Fruit fly (Drosophila melanogaster): Measurements from ENCODE around the gene ttk.

Gene ttk

dm6 chr3R:31744044-31744652 is 30.5 kb downstream of the ttk start, which contains the start of gene CG1896 (continued):
- TF ChIP-seq Eip93F (GFP tag; optimal IDR thresholded peaks at IDR 0.05) (no peak), CG3032 (tag; optimal IDR thresholded peaks at IDR 0.05) (peak; percentile 40), CG10631 (GFP tag; optimal IDR thresholded peaks at IDR 0.05) (peak; percentile 65), CG6808 (GFP tag; optimal IDR thresholded peaks at IDR 0.05) (no peak), net (GFP tag; optimal IDR thresholded peaks at IDR 0.05) (peak; percentile 73), lz (GFP tag; optimal IDR thresholded peaks at IDR 0.05) (peak; percentile 66), Ets96B (tag; optimal IDR thresholded peaks at IDR 0.05) (peak; percentile 51), fd85E (GFP tag; optimal IDR thresholded peaks at IDR 0.05) (no peak), ss (GFP tag; optimal IDR thresholded peaks at IDR 0.05) (peak in 1 of 2 experiments; percentile 48), fd59A (GFP tag; optimal IDR thresholded peaks at IDR 0.05) (no peak), CG11294 (GFP tag; IDR thresholded peaks at IDR 0.05) (0 out of 2 replicates have a peak, but pooled peaks have one; percentile 26), Smox (GFP tag; optimal IDR thresholded peaks at IDR 0.05) (peak; percentile 65), CG10669 (GFP tag; optimal IDR thresholded peaks at IDR 0.05) (peak; percentile 57), acj6 (GFP tag; optimal IDR thresholded peaks at IDR 0.05) (peak; percentile 75), CG32006 (GFP tag; optimal IDR thresholded peaks at IDR 0.05) (peak; percentile 65), Sox14 (GFP tag; optimal IDR thresholded peaks at IDR 0.05) (peak; percentile 73), CG8119 (GFP tag; IDR thresholded peaks at IDR 0.05) (peak; percentile 50; the same call in 1 of the 3 replicates), Hr39 (GFP tag; optimal IDR thresholded peaks at IDR 0.05) (peak; percentile 55), CG9139 (GFP tag; optimal IDR thresholded peaks at IDR 0.05) (no peak), Eip78C (GFP tag) (peak; percentile 87), Sox15 (GFP tag; optimal IDR thresholded peaks at IDR 0.05) (peak; percentile 31), OdsH (GFP tag; optimal IDR thresholded peaks at IDR 0.05) (peak; percentile 76), spab (GFP tag; optimal IDR thresholded peaks at IDR 0.05) (peak; percentile 11), eg (GFP tag; IDR thresholded peaks at IDR 0.05) (peak; percentile 85), Hr38 (GFP tag; optimal IDR thresholded peaks at IDR 0.05) (no peak), Eip75B (GFP tag; optimal IDR thresholded peaks at IDR 0.05) (peak; percentile 51), CG6792 (GFP tag; optimal IDR thresholded peaks at IDR 0.05) (peak; percentile 20), Lpt (GFP tag; optimal IDR thresholded peaks at IDR 0.05) (peak; percentile 10), achi (GFP tag; optimal IDR thresholded peaks at IDR 0.05) (peak; percentile 77), CG4318 (GFP tag; optimal IDR thresholded peaks at IDR 0.05) (no peak), Met (GFP tag; optimal IDR thresholded peaks at IDR 0.05) (peak; percentile 69), vri (GFP tag; optimal IDR thresholded peaks at IDR 0.05) (no peak), svp (GFP tag) (peak; percentile 60), esn (GFP tag; optimal IDR thresholded peaks at IDR 0.05) (peak; percentile 80), CG6276 (GFP tag; optimal IDR thresholded peaks at IDR 0.05) (no peak), salr (GFP tag; optimal IDR thresholded peaks at IDR 0.05) (peak in 1 of 2 experiments; percentile 67), CG1621 (tag; optimal IDR thresholded peaks at IDR 0.05) (peak; percentile 43)

dm6 chr3R:31745629-31746081 is 32.0 kb downstream of the ttk start, which contains the start of gene awd:
Gene awd, minus strand, starts transcription at chr3R:31746077.
- TF ChIP-seq dac (GFP tag; optimal IDR thresholded peaks at IDR 0.05) (no peak), CG11762 (GFP tag; optimal IDR thresholded peaks at IDR 0.05; ENCODE audit: insufficient read depth) (no peak), svp (GFP tag) (peak; percentile 86), CG8632 (GFP tag; optimal IDR thresholded peaks at IDR 0.05) (no peak), Gug (GFP tag; IDR thresholded peaks at IDR 0.05) (no peak), achi (GFP tag; optimal IDR thresholded peaks at IDR 0.05) (peak; percentile 18), OdsH (GFP tag; optimal IDR thresholded peaks at IDR 0.05) (no peak), Ets21C (GFP tag; optimal IDR thresholded peaks at IDR 0.05) (no peak), net (GFP tag; optimal IDR thresholded peaks at IDR 0.05) (peak; percentile 7), CG7368 (GFP tag; optimal IDR thresholded peaks at IDR 0.05) (no peak), Smox (GFP tag; optimal IDR thresholded peaks at IDR 0.05) (no peak), CG3919 (GFP tag; optimal IDR thresholded peaks at IDR 0.05) (peak; percentile 1), CG15336 (GFP tag; IDR thresholded peaks at IDR 0.05) (no peak), acj6 (GFP tag; optimal IDR thresholded peaks at IDR 0.05) (no peak), CG4318 (GFP tag; optimal IDR thresholded peaks at IDR 0.05) (no peak), Hr4 (GFP tag; optimal IDR thresholded peaks at IDR 0.05) (no peak), Sox15 (GFP tag; optimal IDR thresholded peaks at IDR 0.05) (no peak), CG6808 (GFP tag; optimal IDR thresholded peaks at IDR 0.05) (peak; percentile 25), Met (GFP tag; optimal IDR thresholded peaks at IDR 0.05) (peak; percentile 6), ss (GFP tag; optimal IDR thresholded peaks at IDR 0.05) (peak; percentile 42 to 47), CG31627 (GFP tag; optimal IDR thresholded peaks at IDR 0.05) (no peak), fd85E (GFP tag; optimal IDR thresholded peaks at IDR 0.05) (no peak), Ets96B (tag; optimal IDR thresholded peaks at IDR 0.05) (no peak), CG6276 (GFP tag; optimal IDR thresholded peaks at IDR 0.05) (no peak), Sox102F (GFP tag; optimal IDR thresholded peaks at IDR 0.05) (no peak), CG16779 (tag; optimal IDR thresholded peaks at IDR 0.05) (peak; percentile 28), CG3032 (tag; optimal IDR thresholded peaks at IDR 0.05) (peak; percentile 9)

Data from whole organism, prepupa.